Fruit fly (Drosophila melanogaster) whole organism, wandering third instar larva: ENCODE measurements around the gene CG42404.

Experiments
- Abd-B ChIP-seq: fragments of >200 bp; optimal IDR thresholded peaks from 2 replicates; lab custom pipeline; 2017; ENCODE audit warnings: missing biosample characterization, missing genetic modification characterization
- CG32264 ChIP-seq: fragments of 200-800 bp; sonication (Bioruptor generic); optimal IDR thresholded peaks from 2 replicates; lab custom pipeline; 2016; ENCODE audit warnings: missing biosample characterization, missing genetic modification characterization
- CG9705 ChIP-seq: fragments of 200-800 bp; sonication (Bioruptor generic); optimal IDR thresholded peaks from 2 replicates; lab custom pipeline; 2018; ENCODE audit warnings: missing biosample characterization, mild to moderate bottlenecking, missing genetic modification characterization
- CrebA ChIP-seq: fragments of 200-800 bp; sonication (Bioruptor generic); optimal IDR thresholded peaks from 2 replicates; lab custom pipeline; 2016; ENCODE audit warnings: missing biosample characterization, mild to moderate bottlenecking, missing genetic modification characterization, borderline replicate concordance
- Dfd ChIP-seq: fragments of >200 bp; optimal IDR thresholded peaks from 2 replicates; lab custom pipeline; 2017; ENCODE audit warnings: missing biosample characterization, missing genetic modification characterization
- Dif ChIP-seq: fragments of 200-275, 200-300 bp; sonication (Bioruptor generic); optimal IDR thresholded peaks from 2 replicates; lab custom pipeline; 2018; ENCODE audit warnings: missing biosample characterization, missing genetic modification characterization; ENCODE audit not compliant: partially characterized antibody
- GATAd ChIP-seq: sonication (Bioruptor generic); optimal IDR thresholded peaks from 2 replicates; lab custom pipeline; 2016; ENCODE audit warnings: missing biosample characterization, missing genetic modification characterization
- HLH106 ChIP-seq: fragments of 200-800 bp; optimal IDR thresholded peaks from 3 replicates; lab custom pipeline; 2019; ENCODE audit warnings: missing biosample characterization, mild to moderate bottlenecking, missing genetic modification characterization, moderate library complexity
- Hnf4 ChIP-seq: fragments of 200-800 bp; sonication (Bioruptor generic); optimal IDR thresholded peaks from 2 replicates; lab custom pipeline; 2016; ENCODE audit warnings: missing biosample characterization, mild to moderate bottlenecking, missing genetic modification characterization
- Hr78 ChIP-seq: fragments of >200 bp; optimal IDR thresholded peaks from 2 replicates; lab custom pipeline; 2017; ENCODE audit warnings: missing biosample characterization, missing genetic modification characterization
- Hr83 ChIP-seq: fragments of 200-300 bp; sonication (Bioruptor generic); optimal IDR thresholded peaks from 2 replicates; lab custom pipeline; 2016; ENCODE audit warnings: missing biosample characterization, mild to moderate bottlenecking, missing genetic modification characterization, moderate library complexity; ENCODE audit not compliant: poor library complexity, severe bottlenecking
- Jra ChIP-seq: sonication (Bioruptor generic); optimal IDR thresholded peaks from 2 replicates; lab custom pipeline; 2016; ENCODE audit warnings: missing biosample characterization, missing genetic modification characterization
- Mio ChIP-seq: sonication (Bioruptor generic); optimal IDR thresholded peaks from 2 replicates; lab custom pipeline; 2016; ENCODE audit warnings: missing biosample characterization, missing genetic modification characterization
- Myc ChIP-seq: fragments of >200 bp; optimal IDR thresholded peaks from 2 replicates; lab custom pipeline; 2017
- N ChIP-seq: fragments of >200 bp; optimal IDR thresholded peaks from 2 replicates; lab custom pipeline; 2018; ENCODE audit warnings: missing biosample characterization, missing external identifiers, missing genetic modification characterization
- OdsH ChIP-seq: fragments of 200-800 bp; sonication (Bioruptor generic); optimal IDR thresholded peaks from 2 replicates; lab custom pipeline; 2016; ENCODE audit warnings: missing biosample characterization, mild to moderate bottlenecking, missing genetic modification characterization
- Rel ChIP-seq, 2 experiments: fragments of 200-800 bp; sonication (Bioruptor generic) in 1 of 2; optimal IDR thresholded peaks; 2 replicates in 1 of 2; 3 replicates in 1 of 2; lab custom pipeline; 2016 to 2019; ENCODE audit warnings: mild to moderate bottlenecking in 2 of 2, missing biosample characterization in 2 of 2, missing genetic modification characterization in 2 of 2, moderate library complexity in 1 of 2
- Sp1 ChIP-seq: fragments of 200-800 bp; sonication (Bioruptor generic); optimal IDR thresholded peaks from 3 replicates; lab custom pipeline; 2019; ENCODE audit warnings: missing biosample characterization, mild to moderate bottlenecking, missing genetic modification characterization, moderate library complexity
- Vsx2 ChIP-seq: fragments of 200-300, 225-300 bp; sonication (Bioruptor generic); optimal IDR thresholded peaks from 2 replicates; lab custom pipeline; 2018; ENCODE audit warnings: missing biosample characterization, missing genetic modification characterization; ENCODE audit not compliant: partially characterized antibody
- br ChIP-seq: fragments of 200-800 bp; sonication (Bioruptor generic); optimal IDR thresholded peaks from 2 replicates; lab custom pipeline; 2016; ENCODE audit warnings: missing biosample characterization, missing genetic modification characterization
- brk ChIP-seq: fragments of 200-800 bp; sonication (Bioruptor generic); optimal IDR thresholded peaks from 2 replicates; lab custom pipeline; 2016; ENCODE audit warnings: missing biosample characterization, mild to moderate bottlenecking, missing genetic modification characterization
- dl ChIP-seq, 2 experiments: fragments of 175-275, 200-275 bp in 1 of 2; fragments of 200-275 bp in 1 of 2; sonication (Bioruptor generic); optimal IDR thresholded peaks; lab custom pipeline; 2018; ENCODE audit warnings: mild to moderate bottlenecking in 2 of 2, missing biosample characterization in 2 of 2, missing genetic modification characterization in 2 of 2, moderate library complexity in 2 of 2; ENCODE audit not compliant: partially characterized antibody in 2 of 2, insufficient read depth in 1 of 2
- dmrt93B ChIP-seq: fragments of 200-800 bp; sonication (Bioruptor generic); optimal IDR thresholded peaks from 2 replicates; lab custom pipeline; 2018; ENCODE audit warnings: missing biosample characterization, mild to moderate bottlenecking, missing genetic modification characterization
- dsf ChIP-seq: sonication (Bioruptor generic); optimal IDR thresholded peaks from 2 replicates; lab custom pipeline; 2016; ENCODE audit warnings: missing biosample characterization, missing genetic modification characterization, borderline replicate concordance
- ey ChIP-seq: fragments of 200-800 bp; sonication (Bioruptor generic); optimal IDR thresholded peaks from 2 replicates; lab custom pipeline; 2016; ENCODE audit warnings: missing biosample characterization, missing genetic modification characterization
- foxo ChIP-seq, 2 experiments: fragments of 200-800 bp; sonication (Bioruptor generic); optimal IDR thresholded peaks; 2 replicates in 1 of 2; 3 replicates in 1 of 2; lab custom pipeline; 2016 to 2017; ENCODE audit warnings: missing biosample characterization in 2 of 2, missing genetic modification characterization in 2 of 2
- fru ChIP-seq: fragments of 200-800 bp; sonication (Bioruptor generic); optimal IDR thresholded peaks from 3 replicates; lab custom pipeline; 2016; ENCODE audit warnings: missing biosample characterization, mild to moderate bottlenecking, missing genetic modification characterization
- h ChIP-seq: fragments of 200-800 bp; sonication (Bioruptor generic); optimal IDR thresholded peaks from 3 replicates; lab custom pipeline; 2016; ENCODE audit warnings: missing biosample characterization, mild to moderate bottlenecking, missing genetic modification characterization
- jim ChIP-seq: fragments of 175-275, 200-325 bp; sonication (Bioruptor generic); optimal IDR thresholded peaks from 2 replicates; lab custom pipeline; 2016; ENCODE audit warnings: missing biosample characterization, mild to moderate bottlenecking, missing genetic modification characterization
- lola ChIP-seq: fragments of >200 bp; optimal IDR thresholded peaks from 2 replicates; lab custom pipeline; 2017; ENCODE audit warnings: missing biosample characterization, missing genetic modification characterization
- pan ChIP-seq: fragments of >200 bp; optimal IDR thresholded peaks from 2 replicates; lab custom pipeline; 2017
- psq ChIP-seq: fragments of 200-800 bp; sonication (Bioruptor generic); optimal IDR thresholded peaks from 3 replicates; lab custom pipeline; 2017; ENCODE audit warnings: missing biosample characterization, mild to moderate bottlenecking, missing genetic modification characterization, moderate library complexity
- rgr ChIP-seq: fragments of 200-800 bp; sonication (Bioruptor generic); optimal IDR thresholded peaks from 3 replicates; lab custom pipeline; 2016; ENCODE audit warnings: missing biosample characterization, mild to moderate bottlenecking, missing genetic modification characterization
- sage ChIP-seq: fragments of 200-800 bp; sonication (Bioruptor generic); optimal IDR thresholded peaks from 2 replicates; lab custom pipeline; 2016; ENCODE audit warnings: missing biosample characterization, mild to moderate bottlenecking, missing genetic modification characterization
- sv ChIP-seq: fragments of 200-800 bp; sonication (Bioruptor generic); optimal IDR thresholded peaks from 3 replicates; lab custom pipeline; 2016; ENCODE audit warnings: missing biosample characterization, missing genetic modification characterization
- tai ChIP-seq: sonication (Bioruptor generic); optimal IDR thresholded peaks from 2 replicates; lab custom pipeline; 2016; ENCODE audit warnings: missing biosample characterization, missing genetic modification characterization
- usp ChIP-seq: fragments of >200 bp; optimal IDR thresholded peaks from 2 replicates; lab custom pipeline; 2017; ENCODE audit warnings: missing biosample characterization, missing genetic modification characterization
- woc ChIP-seq: sonication (Bioruptor generic); optimal IDR thresholded peaks from 2 replicates; lab custom pipeline; 2016; ENCODE audit warnings: missing biosample characterization, mild to moderate bottlenecking, missing genetic modification characterization

CG42404 gene

dm6 chr3R:15265406-15266040 is 15.6 kb downstream of the CG42404 start, which contains the start of gene ATPsynO:
Gene ATPsynO, plus strand, starts transcription at chr3R:15265591.
- TF ChIP-seq sv (GFP tag; lab: Kevin White, UChicago) (no peak), ey (GFP tag; lab: Kevin White, UChicago) (no peak), Hnf4 (GFP tag; lab: Kevin White, UChicago) (no peak), Hr83 (GFP tag; lab: Kevin White, UChicago) (no peak), HLH106 (peak; percentile 27), dl (GFP tag; optimal IDR thresholded peaks at IDR 0.05; lab: Kevin White, UChicago; ENCODE audit: insufficient read depth in 1 of 2, partially characterized antibody in 2 of 2) (no peak), CG9705 (GFP tag; lab: Kevin White, UChicago) (no peak), Dif (GFP tag; lab: Kevin White, UChicago) (no peak), woc (GFP tag; lab: Kevin White, UChicago) (no peak), CrebA (GFP tag; lab: Kevin White, UChicago) (no peak), CG32264 (GFP tag; lab: Kevin White, UChicago) (no peak), Sp1 (peak; percentile 28), foxo (GFP tag; optimal IDR thresholded peaks at IDR 0.05; lab: Kevin White, UChicago) (no peak), br (GFP tag; lab: Kevin White, UChicago) (no peak), Myc (lab: Kevin White, UChicago) (peak; percentile 73), dmrt93B (GFP tag; lab: Kevin White, UChicago) (no peak), GATAd (no peak), Jra (no peak), Rel (GFP tag; optimal IDR thresholded peaks at IDR 0.05; lab: Kevin White, UChicago) (no peak), Rel (tag; optimal IDR thresholded peaks at IDR 0.05; lab: Kevin White, UChicago) (peak; percentile 43), OdsH (GFP tag; lab: Kevin White, UChicago) (no peak), tai (GFP tag; lab: Kevin White, UChicago) (no peak), Vsx2 (GFP tag; lab: Kevin White, UChicago) (no peak)

- TF ChIP-seq CrebA (GFP tag; lab: Kevin White, UChicago) = no peak
- peak; percentile 22 for TF ChIP-seq Hr83 (GFP tag; lab: Kevin White, UChicago)
These were observed 18.5 kb downstream of the CG42404 start, which contains the start of the genes CG14864 and Zip88E for dm6 chr3R:15268426-15268825. Gene CG14864, minus strand, starts transcription at chr3R:15268538. Gene Zip88E, plus strand, starts transcription at chr3R:15268662.

DNA sequence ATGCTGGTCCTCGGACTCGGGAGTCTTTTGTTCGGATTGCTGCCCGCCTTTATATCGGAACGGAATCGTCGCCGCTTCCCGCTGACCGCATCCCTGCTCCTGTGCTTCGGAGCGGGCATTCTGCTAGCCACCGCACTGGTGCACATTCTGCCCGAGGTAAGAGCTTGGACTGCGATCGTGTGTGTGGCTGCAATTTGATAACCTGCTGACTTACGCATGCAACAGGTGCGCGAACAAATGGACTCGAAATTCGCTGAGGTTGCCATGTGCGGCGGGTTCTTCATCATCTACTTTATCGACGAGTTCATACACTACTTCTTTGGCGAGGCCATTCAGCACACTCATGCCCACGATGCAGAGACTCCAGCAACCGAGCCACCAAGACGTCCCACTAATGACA is 19.0 kb downstream of the CG42404 start:
- TF ChIP-seq usp (GFP tag; lab: Kevin White, UChicago) (no peak), foxo (GFP tag; optimal IDR thresholded peaks at IDR 0.05; lab: Kevin White, UChicago) (no peak), lola (GFP tag; lab: Kevin White, UChicago) (no peak)

- no peak for TF ChIP-seq tai (GFP tag; lab: Kevin White, UChicago)
- TF ChIP-seq br (GFP tag; lab: Kevin White, UChicago) = peak; percentile 94
- TF ChIP-seq psq (GFP tag; lab: Kevin White, UChicago) = peak; percentile 95
- TF ChIP-seq Myc (lab: Kevin White, UChicago) = peak; percentile 34
- peak; percentile 92 for TF ChIP-seq sv (GFP tag; lab: Kevin White, UChicago)
- TF ChIP-seq jim (GFP tag; lab: Kevin White, UChicago) = no peak
- peak; percentile 80 for TF ChIP-seq Jra
- TF ChIP-seq pan (lab: Kevin White, UChicago) = no peak
- no peak for TF ChIP-seq dl (GFP tag; optimal IDR thresholded peaks at IDR 0.05; lab: Kevin White, UChicago; ENCODE audit: insufficient read depth in 1 of 2, partially characterized antibody in 2 of 2)
- peak; percentile 95 for TF ChIP-seq ey (GFP tag; lab: Kevin White, UChicago)
- TF ChIP-seq Hr78 (GFP tag; lab: Kevin White, UChicago) = no peak
- TF ChIP-seq Dif (GFP tag; lab: Kevin White, UChicago) = no peak
- TF ChIP-seq OdsH (GFP tag; lab: Kevin White, UChicago) = peak; percentile 96
- TF ChIP-seq rgr (GFP tag; lab: Kevin White, UChicago) = peak; percentile 98
- peak; percentile 90 for TF ChIP-seq dsf
- no peak for TF ChIP-seq CrebA (GFP tag; lab: Kevin White, UChicago)
- peak; percentile 99 for TF ChIP-seq Sp1
- peak; percentile 48 for TF ChIP-seq Mio
- TF ChIP-seq brk = no peak
- peak; percentile 64 to 98 for TF ChIP-seq foxo (GFP tag; optimal IDR thresholded peaks at IDR 0.05; lab: Kevin White, UChicago)
- TF ChIP-seq Rel (GFP tag; optimal IDR thresholded peaks at IDR 0.05; lab: Kevin White, UChicago) = peak; percentile 78
- peak; percentile 92 for TF ChIP-seq Rel (tag; optimal IDR thresholded peaks at IDR 0.05; lab: Kevin White, UChicago)
- TF ChIP-seq Dfd (GFP tag; lab: Kevin White, UChicago) = no peak
- peak; percentile 97 for TF ChIP-seq dmrt93B (GFP tag; lab: Kevin White, UChicago)
- TF ChIP-seq GATAd = no peak
- peak; percentile 97 for TF ChIP-seq woc (GFP tag; lab: Kevin White, UChicago)
- peak; percentile 97 for TF ChIP-seq h (GFP tag; lab: Kevin White, UChicago)
- peak; percentile 85 for TF ChIP-seq CG32264 (GFP tag; lab: Kevin White, UChicago)
- TF ChIP-seq Abd-B = no peak
- TF ChIP-seq usp (GFP tag; lab: Kevin White, UChicago) = no peak
- peak; percentile 99 for TF ChIP-seq HLH106
- TF ChIP-seq fru = peak; percentile 96
- no peak for TF ChIP-seq N (GFP tag; lab: Kevin White, UChicago)
- no peak for TF ChIP-seq sage
- no peak for TF ChIP-seq Hnf4 (GFP tag; lab: Kevin White, UChicago)
These were observed 25.3 kb downstream of the CG42404 start, which contains the start of the genes Cp190 and CG4338 for dm6 chr3R:15275158-15275623. Gene Cp190, minus strand, starts transcription at chr3R:15275241. Gene CG4338, plus strand, starts transcription at chr3R:15275522.
